Worm (Caenorhabditis elegans) whole organism, late embryonic: Measurements from ENCODE around the gene nspe-8.

Source experiments
- F13H6.1 ChIP-seq: sonication (generic microtip); optimal IDR thresholded peaks from 2 replicates; lab custom pipeline; 2016; ENCODE audit warnings: missing genetic modification characterization, missing compliant biosample characterization
- ama-1 ChIP-seq: fragments of 150-350 bp; optimal IDR thresholded peaks from 2 replicates; lab custom pipeline; 2014
- elt-2 ChIP-seq: sonication (generic microtip); optimal IDR thresholded peaks from 2 replicates; lab custom pipeline; 2016; ENCODE audit warnings: missing genetic modification reagents, missing genetic modification characterization, missing compliant biosample characterization
- unc-55 ChIP-seq: sonication (generic microtip); optimal IDR thresholded peaks from 2 replicates; lab custom pipeline; 2017; ENCODE audit warnings: missing biosample characterization, missing genetic modification reagents, missing genetic modification characterization

- TF ChIP-seq unc-55 (GFP tag; lab: Kevin White, UChicago) (no peak), ama-1 (lab: Kevin White, UChicago) (no peak), F13H6.1 (tag; lab: Kevin White, UChicago) (no peak), elt-2 (tag; lab: Kevin White, UChicago) (no peak)
These were observed 49.4 kb upstream of the nspe-8 start for ce11 chrII:12670877-12671864.
